Fruit fly (Drosophila melanogaster) whole organism: ENCODE data around the gene CG4998.

Experiments
- CG8478 ChIP-seq: fragments of >200 bp; optimal IDR thresholded peaks from 2 replicates; lab custom pipeline; 2018; ENCODE audit warnings: inconsistent platforms
- Dll ChIP-seq: fragments of >200 bp; optimal IDR thresholded peaks from 2 replicates; lab custom pipeline; 2017
- EcR ChIP-seq, 2 experiments: fragments of >200 bp; optimal IDR thresholded peaks; 2 replicates each; lab custom pipeline; 2017; ENCODE audit warnings: missing biosample characterization in 2 of 2, missing genetic modification characterization in 2 of 2, missing genetic modification reagents in 2 of 2
- pan ChIP-seq: fragments of >200 bp; optimal IDR thresholded peaks from 2 replicates; lab custom pipeline; 2017
- psq ChIP-seq: fragments of >200 bp; optimal IDR thresholded peaks from 2 replicates; lab custom pipeline; 2017
- usp ChIP-seq: fragments of >200 bp; optimal IDR thresholded peaks from 2 replicates; lab custom pipeline; 2017; ENCODE audit warnings: missing biosample characterization, missing genetic modification characterization, mixed read lengths

CG4998 gene

DNA sequence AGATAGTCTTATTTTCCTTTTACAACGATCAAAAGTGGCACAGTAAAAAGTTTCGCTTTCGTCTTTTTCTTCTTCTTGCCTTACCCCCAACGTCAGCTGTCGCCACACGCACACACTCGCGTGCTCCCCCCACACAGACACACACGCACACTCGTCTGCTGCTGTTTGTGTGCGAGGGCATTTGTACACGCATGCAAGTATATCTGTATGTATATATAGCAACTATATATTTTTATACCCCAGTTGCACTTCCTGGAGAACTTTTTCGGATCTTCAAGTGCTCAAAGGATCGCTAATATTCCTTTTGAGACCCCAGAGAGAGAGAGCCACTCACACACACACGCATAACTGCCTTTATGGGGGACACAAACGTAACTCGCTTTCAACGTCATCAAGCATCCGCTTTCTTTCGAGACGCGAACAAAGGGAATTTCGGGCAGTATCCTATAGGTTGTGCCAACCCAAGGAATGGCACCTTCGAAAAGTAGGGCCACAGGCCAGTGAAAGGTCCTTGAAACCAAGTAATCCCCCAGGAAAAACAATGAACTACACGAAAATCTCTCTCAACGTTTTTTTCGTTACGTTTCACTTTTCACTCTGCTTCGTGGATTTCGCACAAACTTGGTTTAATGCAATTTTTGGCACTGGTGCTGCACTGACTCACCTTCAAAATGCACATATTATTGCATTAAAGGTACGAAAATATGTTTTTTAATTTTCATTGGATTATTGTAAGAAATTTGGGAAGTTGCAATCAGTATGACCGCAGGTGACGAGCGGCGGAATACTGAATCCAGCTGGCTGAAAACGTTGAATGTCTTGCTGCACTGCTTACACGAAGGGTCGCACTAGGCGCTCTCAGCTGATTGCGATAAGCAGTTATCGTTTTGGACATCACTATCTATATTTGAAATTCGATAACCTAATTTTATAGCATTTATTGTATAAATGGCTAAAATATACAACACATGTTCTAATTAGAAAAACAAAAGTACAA lies 39.3 kb downstream of the CG4998 start, which contains the start of gene roq:
TSS of gene roq (minus strand) at position 799 of the 997 bp plus-strand sequence.
- TF ChIP-seq CG8478 (lab: Kevin White, UChicago) (peak; percentile 9), Dll (lab: Kevin White, UChicago) (no peak), pan (lab: Kevin White, UChicago) (no peak)

dm6 chr3L:16380770-16381169 lies 42.0 kb downstream of the CG4998 start:
- TF ChIP-seq CG8478 (lab: Kevin White, UChicago) (no peak), psq (lab: Kevin White, UChicago) (no peak)

dm6 chr3L:16381184-16381797 lies 42.5 kb downstream of the CG4998 start, which contains the start of gene Agpat4:
Gene Agpat4 (minus strand): TSS chr3L:16381570.
- TF ChIP-seq psq (lab: Kevin White, UChicago) (no peak), usp (GFP tag; lab: Kevin White, UChicago) (no peak), Dll (lab: Kevin White, UChicago) (no peak), pan (lab: Kevin White, UChicago) (no peak), CG8478 (lab: Kevin White, UChicago) (no peak), EcR (GFP tag; optimal IDR thresholded peaks at IDR 0.05; lab: Kevin White, UChicago) (no peak)

DNA sequence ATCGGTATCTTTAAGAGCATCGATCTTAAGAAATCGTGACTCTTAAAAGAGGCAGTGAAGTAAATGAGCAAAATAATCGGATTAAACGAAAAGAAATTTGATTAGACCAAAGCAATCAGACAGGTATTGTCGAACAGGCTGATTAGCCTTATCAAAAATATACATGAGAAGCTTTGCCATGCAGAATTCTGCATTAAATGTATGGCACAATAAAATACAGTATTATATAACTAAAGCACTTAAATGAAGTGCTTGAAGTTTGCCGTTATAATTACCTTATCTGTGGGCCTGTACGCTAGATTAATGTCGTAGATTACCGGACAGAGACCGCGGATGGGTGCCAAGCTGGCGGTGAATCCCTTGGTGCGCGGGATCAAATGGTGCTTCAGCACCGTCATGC lies 44.3 kb downstream of the CG4998 start:
- no peak for TF ChIP-seq EcR (GFP tag; optimal IDR thresholded peaks at IDR 0.05; lab: Kevin White, UChicago)
- TF ChIP-seq pan (lab: Kevin White, UChicago): no peak
- no peak for TF ChIP-seq CG8478 (lab: Kevin White, UChicago)
- TF ChIP-seq psq (lab: Kevin White, UChicago): no peak
- no peak for TF ChIP-seq Dll (lab: Kevin White, UChicago)

- TF ChIP-seq pan (lab: Kevin White, UChicago) (no peak), EcR (GFP tag; optimal IDR thresholded peaks at IDR 0.05; lab: Kevin White, UChicago) (no peak), Dll (lab: Kevin White, UChicago) (no peak), usp (GFP tag; lab: Kevin White, UChicago) (no peak), psq (lab: Kevin White, UChicago) (no peak), CG8478 (lab: Kevin White, UChicago) (no peak)
These were observed 45.4 kb downstream of the CG4998 start for dm6 chr3L:16384145-16384705.

- TF ChIP-seq EcR (GFP tag; optimal IDR thresholded peaks at IDR 0.05; lab: Kevin White, UChicago) (no peak), pan (lab: Kevin White, UChicago) (no peak), CG8478 (lab: Kevin White, UChicago) (no peak), usp (GFP tag; lab: Kevin White, UChicago) (no peak), Dll (lab: Kevin White, UChicago) (no peak)
These were observed 46.6 kb downstream of the CG4998 start for dm6 chr3L:16385252-16385879.

DNA sequence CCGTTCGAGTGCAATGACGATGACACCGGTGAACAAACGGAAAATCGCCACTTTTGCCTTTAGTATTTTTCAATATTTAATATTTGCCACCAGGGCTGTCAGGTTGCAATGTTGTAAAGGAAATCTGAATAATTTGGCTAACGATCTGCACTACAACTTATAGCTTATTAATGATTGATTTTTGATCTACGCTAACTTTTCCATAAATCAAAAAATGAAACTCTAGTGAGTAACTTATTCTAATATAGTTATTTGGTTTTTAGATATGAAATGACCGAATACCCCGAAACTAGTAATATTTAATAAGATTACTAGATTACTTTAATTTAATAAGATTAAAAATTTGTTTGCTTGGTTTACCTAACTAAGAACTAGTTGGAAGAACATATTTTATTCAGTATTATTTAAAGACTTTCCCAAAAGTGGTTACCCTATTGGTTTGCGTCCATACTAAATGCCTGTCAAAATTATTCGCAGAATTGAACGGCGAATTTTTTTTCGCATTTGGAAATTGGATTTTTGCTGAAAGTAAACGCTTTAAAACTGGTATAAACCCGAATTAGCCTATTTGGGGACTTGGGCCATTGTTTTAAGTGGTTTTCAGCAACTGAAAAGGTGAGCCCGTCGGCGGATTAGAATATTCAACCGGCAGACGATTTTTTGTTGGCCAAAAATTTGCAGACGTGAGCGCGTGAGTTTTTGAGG lies 47.2 kb downstream of the CG4998 start, which contains the start of the genes Agpat3 and RAF2:
TSS of gene Agpat3 (minus strand) at position 78 of the 705 bp plus-strand sequence.
TSS of gene RAF2 (plus strand) at position 448 of the 705 bp plus-strand sequence.
- TF ChIP-seq pan (lab: Kevin White, UChicago) (no peak), psq (lab: Kevin White, UChicago) (no peak), Dll (lab: Kevin White, UChicago) (no peak), usp (GFP tag; lab: Kevin White, UChicago) (no peak), CG8478 (lab: Kevin White, UChicago) (no peak), EcR (GFP tag; optimal IDR thresholded peaks at IDR 0.05; lab: Kevin White, UChicago) (no peak)

- TF ChIP-seq usp (GFP tag; lab: Kevin White, UChicago): no peak
- no peak for TF ChIP-seq EcR (GFP tag; optimal IDR thresholded peaks at IDR 0.05; lab: Kevin White, UChicago)
- TF ChIP-seq pan (lab: Kevin White, UChicago): no peak
- no peak for TF ChIP-seq psq (lab: Kevin White, UChicago)
- no peak for TF ChIP-seq CG8478 (lab: Kevin White, UChicago)
- no peak for TF ChIP-seq Dll (lab: Kevin White, UChicago)
These were observed 52.0 kb downstream of the CG4998 start for dm6 chr3L:16390793-16391192.

- TF ChIP-seq usp (GFP tag; lab: Kevin White, UChicago): no peak
- no peak for TF ChIP-seq CG8478 (lab: Kevin White, UChicago)
- TF ChIP-seq pan (lab: Kevin White, UChicago): no peak
- TF ChIP-seq EcR (GFP tag; optimal IDR thresholded peaks at IDR 0.05; lab: Kevin White, UChicago): no peak
- TF ChIP-seq psq (lab: Kevin White, UChicago): no peak
- TF ChIP-seq Dll (lab: Kevin White, UChicago): no peak
These were observed 52.5 kb downstream of the CG4998 start for dm6 chr3L:16391257-16391656.

DNA sequence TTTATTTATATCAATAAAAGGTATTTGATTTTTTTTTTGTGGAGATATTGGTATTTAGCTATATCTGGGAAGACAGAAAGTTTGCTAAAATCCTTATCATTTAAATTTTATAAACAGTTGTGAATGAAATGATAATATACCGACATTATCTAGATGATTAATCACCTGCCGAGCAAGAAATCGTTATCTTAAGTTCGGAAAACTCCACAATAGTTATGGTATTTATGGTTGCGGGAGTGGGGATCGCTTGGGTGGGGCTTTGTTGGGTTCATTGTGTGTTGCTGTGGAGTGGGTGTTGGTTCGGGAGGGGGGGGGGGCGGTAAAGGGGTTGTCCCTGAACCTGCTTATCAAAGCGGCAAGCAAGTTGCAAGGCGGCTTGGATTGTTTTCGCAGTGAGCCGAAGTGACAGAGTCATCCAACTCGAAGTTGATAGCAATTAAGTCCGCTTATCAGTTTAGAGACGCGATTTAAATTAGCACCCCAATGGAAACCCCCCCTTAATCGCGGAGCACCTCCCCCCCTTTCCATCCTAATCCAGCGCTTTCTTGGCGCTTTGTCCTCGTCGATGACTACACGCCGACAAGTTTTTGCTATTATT lies 53.5 kb downstream of the CG4998 start:
- TF ChIP-seq CG8478 (lab: Kevin White, UChicago) (no peak), pan (lab: Kevin White, UChicago) (no peak), psq (lab: Kevin White, UChicago) (no peak), usp (GFP tag; lab: Kevin White, UChicago) (no peak), EcR (GFP tag; optimal IDR thresholded peaks at IDR 0.05; lab: Kevin White, UChicago) (no peak), Dll (lab: Kevin White, UChicago) (no peak)
